Fruit fly (Drosophila melanogaster) whole organism: ENCODE results near the gene mxc.

Experiments
- CG8478 ChIP-seq: fragments of >200 bp; optimal IDR thresholded peaks from 2 replicates; lab custom pipeline; 2018; ENCODE audit warnings: inconsistent platforms
- Dll ChIP-seq: fragments of >200 bp; optimal IDR thresholded peaks from 2 replicates; lab custom pipeline; 2017
- EcR ChIP-seq, 2 experiments: fragments of >200 bp; optimal IDR thresholded peaks; 2 replicates each; lab custom pipeline; 2017; ENCODE audit warnings: missing biosample characterization in 2 of 2, missing genetic modification characterization in 2 of 2, missing genetic modification reagents in 2 of 2
- pan ChIP-seq: fragments of >200 bp; optimal IDR thresholded peaks from 2 replicates; lab custom pipeline; 2017
- psq ChIP-seq: fragments of >200 bp; optimal IDR thresholded peaks from 2 replicates; lab custom pipeline; 2017
- usp ChIP-seq: fragments of >200 bp; optimal IDR thresholded peaks from 2 replicates; lab custom pipeline; 2017; ENCODE audit warnings: missing biosample characterization, missing genetic modification characterization, mixed read lengths

The mxc gene

dm6 chrX:9192429-9192828 lies 50.8 kb downstream of the mxc start, which contains the start of gene CG12056:
Gene CG12056, plus strand, starts transcription at chrX:9192669.
- no peak for TF ChIP-seq Dll (lab: Kevin White, UChicago)
- no peak for TF ChIP-seq CG8478 (lab: Kevin White, UChicago)
- no peak for TF ChIP-seq psq (lab: Kevin White, UChicago)
- no peak for TF ChIP-seq usp (GFP tag; lab: Kevin White, UChicago)
- no peak for TF ChIP-seq EcR (GFP tag; optimal IDR thresholded peaks at IDR 0.05; lab: Kevin White, UChicago)
- no peak for TF ChIP-seq pan (lab: Kevin White, UChicago)

DNA sequence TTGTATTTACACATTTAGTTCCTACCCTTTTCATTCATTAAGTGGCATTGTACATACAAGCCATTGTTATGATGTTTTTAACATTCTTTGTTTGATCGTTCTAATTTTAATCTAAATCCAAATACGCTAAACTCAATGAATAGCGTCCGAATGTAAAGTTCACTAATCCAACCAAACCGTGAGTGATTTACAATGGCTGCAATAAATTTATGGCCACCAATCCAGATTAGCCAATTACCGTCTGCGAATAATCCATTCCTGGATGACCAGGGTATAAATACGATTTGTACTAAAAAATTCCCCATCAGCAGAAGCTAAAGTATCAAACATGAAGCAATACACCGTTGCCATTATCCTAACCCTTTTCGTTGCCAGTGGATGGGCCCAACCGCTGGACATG lies 51.9 kb downstream of the mxc start, which contains the start of gene CG12057:
Gene CG12057 (plus strand): TSS at position 301 of the 400 bp plus-strand sequence.
- TF ChIP-seq pan (lab: Kevin White, UChicago) (no peak), Dll (lab: Kevin White, UChicago) (no peak), psq (lab: Kevin White, UChicago) (no peak), usp (GFP tag; lab: Kevin White, UChicago) (no peak), EcR (GFP tag; optimal IDR thresholded peaks at IDR 0.05; lab: Kevin White, UChicago) (no peak), CG8478 (lab: Kevin White, UChicago) (no peak)

DNA sequence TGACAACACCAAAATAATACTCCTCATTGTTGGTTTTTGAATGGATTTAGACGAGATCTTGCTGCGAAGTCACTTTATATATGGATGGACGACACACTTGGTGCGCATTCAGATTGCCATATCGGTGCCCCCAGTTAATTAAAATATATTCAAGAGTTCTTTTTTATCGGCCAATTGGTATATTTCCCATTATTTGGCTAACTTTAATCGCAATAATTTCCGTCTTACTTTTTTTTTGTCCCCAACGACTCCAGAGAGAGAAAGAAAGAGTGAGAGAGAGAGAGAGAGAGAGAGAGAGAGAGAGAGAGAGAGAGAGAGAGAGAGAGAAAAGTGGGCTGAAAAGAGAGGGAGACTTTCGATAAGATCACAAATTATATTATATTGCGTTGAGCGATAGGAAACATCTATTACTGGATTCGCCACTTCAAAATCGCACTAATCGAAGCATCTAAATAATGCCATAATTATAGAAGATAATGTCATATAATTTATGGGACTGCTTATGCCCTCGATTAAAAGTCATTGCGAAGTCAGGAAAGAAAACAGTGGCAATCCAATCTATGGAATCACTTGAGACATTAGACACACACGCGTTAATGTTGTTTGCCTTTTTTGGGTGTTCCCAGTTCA lies 52.6 kb downstream of the mxc start, which contains the start of gene CG12115:
Gene CG12115 (minus strand): TSS at position 51 of the 630 bp plus-strand sequence.
- TF ChIP-seq CG8478 (lab: Kevin White, UChicago) (no peak), Dll (lab: Kevin White, UChicago) (no peak), pan (lab: Kevin White, UChicago) (no peak), usp (GFP tag; lab: Kevin White, UChicago) (no peak), psq (lab: Kevin White, UChicago) (no peak), EcR (GFP tag; optimal IDR thresholded peaks at IDR 0.05; lab: Kevin White, UChicago) (no peak)

DNA sequence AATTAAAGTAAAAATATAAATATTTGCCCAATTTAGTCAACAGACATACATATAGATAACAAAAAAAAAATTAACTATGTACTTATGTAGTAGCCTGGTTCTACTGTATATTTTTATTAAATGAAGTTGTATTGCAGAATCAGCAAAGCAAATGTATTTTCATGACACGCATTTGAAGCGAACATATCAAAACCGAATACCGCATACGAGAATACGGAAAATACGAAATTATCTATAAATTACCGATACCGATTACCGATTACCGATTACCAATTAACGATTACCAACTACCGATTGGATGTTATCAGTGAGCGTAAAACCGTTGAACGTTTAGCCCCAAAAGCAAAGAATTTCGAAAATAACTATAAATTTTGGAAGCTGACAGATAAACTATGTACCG lies 55.8 kb downstream of the mxc start:
- TF ChIP-seq psq (lab: Kevin White, UChicago) (no peak), EcR (GFP tag; optimal IDR thresholded peaks at IDR 0.05; lab: Kevin White, UChicago) (no peak), usp (GFP tag; lab: Kevin White, UChicago) (no peak), Dll (lab: Kevin White, UChicago) (no peak), pan (lab: Kevin White, UChicago) (no peak), CG8478 (lab: Kevin White, UChicago) (no peak)
